Worm (Caenorhabditis elegans): ENCODE measurements around the gene siah-1.

Gene siah-1

ce11 chrIV:3745806-3746205 lies 2.0 kb downstream of the siah-1 start:
- TF ChIP-seq mab-5 (tag; optimal IDR thresholded peaks at IDR 0.05) = no peak
- TF ChIP-seq M03D4.4 (tag; optimal IDR thresholded peaks at IDR 0.05) = no peak
- no peak for TF ChIP-seq ceh-83 (GFP tag; optimal IDR thresholded peaks at IDR 0.05)
- no peak for TF ChIP-seq cnd-1 (tag; optimal IDR thresholded peaks at IDR 0.05)
- no peak for TF ChIP-seq ceh-39 (tag; optimal IDR thresholded peaks at IDR 0.05)
- no peak for TF ChIP-seq snpc-4 (tag; optimal IDR thresholded peaks at IDR 0.05)
- no peak for TF ChIP-seq mls-2 (tag; optimal IDR thresholded peaks at IDR 0.05)
- TF ChIP-seq zip-8 (tag; optimal IDR thresholded peaks at IDR 0.05) = no peak
- TF ChIP-seq unc-62 (GFP tag; optimal IDR thresholded peaks at IDR 0.05) = no peak

DNA sequence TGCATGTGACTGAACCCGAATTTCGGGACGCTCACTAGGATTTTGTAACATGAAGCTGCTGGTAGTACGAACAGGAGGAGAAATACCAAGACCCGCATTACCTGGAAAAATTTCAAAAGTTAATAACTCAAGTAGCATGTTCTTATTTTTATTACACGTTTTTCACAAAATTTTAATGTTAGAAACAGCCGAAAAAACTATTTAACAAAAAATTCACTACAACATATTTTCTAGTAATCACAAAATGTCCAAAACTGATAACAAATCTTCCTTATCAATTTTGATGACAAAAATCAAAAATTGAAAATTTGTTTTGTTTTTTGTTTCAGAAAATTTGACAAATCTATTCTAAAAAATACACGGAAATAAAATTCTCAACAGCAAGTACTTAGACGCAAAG lies 7.2 kb downstream of the siah-1 start, which contains the start of gene ugt-45:
Gene ugt-45 (minus strand): TSS at position 101 of the 400 bp plus-strand sequence.
- no peak for TF ChIP-seq elt-3 (tag; optimal IDR thresholded peaks at IDR 0.05)
- TF ChIP-seq unc-120 (tag; optimal IDR thresholded peaks at IDR 0.05; ENCODE audit: poor library complexity, severe bottlenecking) = no peak
- no peak for TF ChIP-seq blmp-1 (tag; optimal IDR thresholded peaks at IDR 0.05)
- no peak for TF ChIP-seq nhr-28 (tag; optimal IDR thresholded peaks at IDR 0.05)
- no peak for TF ChIP-seq elt-1 (tag; optimal IDR thresholded peaks at IDR 0.05; ENCODE audit: borderline replicate concordance, insufficient read depth)
- no peak for TF ChIP-seq ceh-83 (GFP tag; optimal IDR thresholded peaks at IDR 0.05)
- TF ChIP-seq mep-1 (tag; optimal IDR thresholded peaks at IDR 0.05) = no peak
- no peak for TF ChIP-seq hlh-1 (tag; optimal IDR thresholded peaks at IDR 0.05)
- no peak for TF ChIP-seq ceh-43 (GFP tag; optimal IDR thresholded peaks at IDR 0.05)
- TF ChIP-seq nhr-237 (tag; optimal IDR thresholded peaks at IDR 0.05) = no peak
- TF ChIP-seq M03D4.4 (tag; optimal IDR thresholded peaks at IDR 0.05) = no peak
- TF ChIP-seq lsy-2 (tag; optimal IDR thresholded peaks at IDR 0.05) = no peak
- TF ChIP-seq bed-3 (GFP tag; optimal IDR thresholded peaks at IDR 0.05) = no peak
- no peak for TF ChIP-seq mab-5 (tag; optimal IDR thresholded peaks at IDR 0.05)
- no peak for TF ChIP-seq ces-1 (GFP tag; optimal IDR thresholded peaks at IDR 0.05)
- TF ChIP-seq flh-1 (GFP tag; optimal IDR thresholded peaks at IDR 0.05) = no peak
- TF ChIP-seq sptf-1 (tag; optimal IDR thresholded peaks at IDR 0.05) = no peak
- no peak for TF ChIP-seq nhr-12 (tag; optimal IDR thresholded peaks at IDR 0.05)
- TF ChIP-seq ceh-39 (tag; optimal IDR thresholded peaks at IDR 0.05) = no peak

DNA sequence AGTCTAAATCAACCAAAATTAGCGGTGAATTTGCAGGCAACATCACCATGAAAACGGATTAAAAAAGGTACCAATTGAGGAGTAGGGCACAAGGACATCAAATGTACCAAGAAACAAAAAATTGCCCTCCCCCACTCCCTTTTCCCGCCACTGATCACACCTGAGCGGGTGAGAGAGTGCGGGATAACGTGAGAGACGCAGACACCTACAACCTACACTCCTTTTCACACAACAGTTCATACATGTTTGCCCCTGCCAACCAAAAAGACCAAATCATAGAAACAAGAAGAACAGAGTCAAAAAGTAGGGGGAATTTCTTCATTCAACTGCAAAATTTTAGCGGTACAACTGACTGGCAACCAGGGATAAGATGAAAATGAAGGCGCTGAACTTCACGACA lies 8.4 kb downstream of the siah-1 start:
- TF ChIP-seq bed-3 (GFP tag; optimal IDR thresholded peaks at IDR 0.05) (no peak), sem-2 (GFP tag; optimal IDR thresholded peaks at IDR 0.05) (no peak), lin-13 (tag; optimal IDR thresholded peaks at IDR 0.05) (no peak), elt-1 (tag; optimal IDR thresholded peaks at IDR 0.05; ENCODE audit: borderline replicate concordance, insufficient read depth) (no peak)

DNA sequence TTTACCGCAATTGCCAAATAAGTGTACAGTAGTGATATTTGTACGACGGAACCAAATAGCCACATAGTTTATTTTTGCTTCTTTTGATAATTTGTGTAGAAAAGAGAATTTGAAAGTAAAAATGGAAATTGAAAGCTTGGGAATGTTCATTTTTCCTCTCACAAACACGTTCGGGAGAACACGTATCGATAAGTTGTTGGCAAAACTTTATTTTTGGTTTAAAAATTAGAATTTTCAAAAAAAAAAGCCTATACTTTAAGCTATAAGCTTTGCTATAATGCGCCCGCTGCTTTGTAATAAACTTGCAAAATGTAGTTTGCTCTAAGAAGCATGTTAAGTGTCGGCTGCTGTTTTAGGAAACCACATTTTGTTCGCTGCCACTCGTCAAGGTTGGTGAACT lies 11.5 kb downstream of the siah-1 start, which contains the start of gene Y37E11AR.7:
Gene Y37E11AR.7 (minus strand): TSS at position 101 of the 400 bp plus-strand sequence.
- TF ChIP-seq nhr-2 (tag; optimal IDR thresholded peaks at IDR 0.05) = peak; percentile 45
- TF ChIP-seq snpc-4 (tag; optimal IDR thresholded peaks at IDR 0.05) = no peak

- TF ChIP-seq unc-120 (tag; optimal IDR thresholded peaks at IDR 0.05; ENCODE audit: poor library complexity, severe bottlenecking) (no peak), drap-1 (GFP tag; optimal IDR thresholded peaks at IDR 0.05) (no peak), nhr-237 (tag; optimal IDR thresholded peaks at IDR 0.05) (no peak), unc-62 (GFP tag; optimal IDR thresholded peaks at IDR 0.05) (no peak), ztf-11 (tag; optimal IDR thresholded peaks at IDR 0.05) (no peak), hlh-1 (tag; optimal IDR thresholded peaks at IDR 0.05) (no peak), ceh-43 (GFP tag; optimal IDR thresholded peaks at IDR 0.05) (no peak), ces-1 (GFP tag; optimal IDR thresholded peaks at IDR 0.05) (no peak), blmp-1 (tag; optimal IDR thresholded peaks at IDR 0.05) (no peak), unc-39 (tag; optimal IDR thresholded peaks at IDR 0.05) (no peak), lin-32 (GFP tag; optimal IDR thresholded peaks at IDR 0.05) (no peak), nhr-76 (tag; optimal IDR thresholded peaks at IDR 0.05) (no peak), cnd-1 (tag; optimal IDR thresholded peaks at IDR 0.05) (no peak), zip-8 (tag; optimal IDR thresholded peaks at IDR 0.05) (no peak), tbx-8 (GFP tag; optimal IDR thresholded peaks at IDR 0.05) (no peak)
Observed at ce11 chrIV:3755921-3756320, 12.1 kb downstream of the siah-1 start, which contains the start of gene best-20. Gene best-20 (plus strand): TSS chrIV:3756221.

Data from whole organism, mixed stage, embryonic.